Fruit fly (Drosophila melanogaster) whole organism, wandering third instar larva: Measurements from ENCODE around the gene CG43980.

ENCODE experiments used
- ey ChIP-seq: fragments of 200-800 bp; sonication (Bioruptor generic); optimal IDR thresholded peaks from 2 replicates; lab custom pipeline; 2016; ENCODE audit warnings: missing biosample characterization, missing genetic modification characterization
- h ChIP-seq: fragments of 200-800 bp; sonication (Bioruptor generic); optimal IDR thresholded peaks from 3 replicates; lab custom pipeline; 2016; ENCODE audit warnings: missing biosample characterization, mild to moderate bottlenecking, missing genetic modification characterization
- lola ChIP-seq: fragments of >200 bp; optimal IDR thresholded peaks from 2 replicates; lab custom pipeline; 2017; ENCODE audit warnings: missing biosample characterization, missing genetic modification characterization
- pan ChIP-seq: fragments of >200 bp; optimal IDR thresholded peaks from 2 replicates; lab custom pipeline; 2017
- psq ChIP-seq: fragments of 200-800 bp; sonication (Bioruptor generic); optimal IDR thresholded peaks from 3 replicates; lab custom pipeline; 2017; ENCODE audit warnings: missing biosample characterization, mild to moderate bottlenecking, missing genetic modification characterization, moderate library complexity

DNA sequence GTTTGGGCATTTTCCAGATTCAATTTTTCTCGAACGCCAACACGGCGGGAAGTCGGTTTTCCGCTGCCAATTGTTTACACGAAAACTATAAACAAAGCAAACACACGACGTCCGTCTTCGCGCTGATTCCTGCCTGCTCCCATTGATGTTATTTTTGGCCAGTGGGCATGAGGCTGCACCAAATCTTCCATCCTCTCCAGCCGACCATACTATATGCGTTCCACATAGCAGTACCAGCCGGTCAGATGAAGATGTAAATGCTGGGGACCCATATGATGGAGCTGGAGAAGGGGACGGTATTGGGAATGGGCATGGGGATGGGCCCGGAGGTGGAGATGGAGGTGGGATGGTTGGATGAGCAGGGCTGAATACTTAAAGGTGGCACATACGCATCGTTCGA is 22.8 kb downstream of the CG43980 start:
- no peak for TF ChIP-seq pan (lab: Kevin White, UChicago)
- TF ChIP-seq psq (GFP tag; lab: Kevin White, UChicago) = no peak
- TF ChIP-seq h = no peak
- TF ChIP-seq lola (GFP tag; lab: Kevin White, UChicago) = no peak
- no peak for TF ChIP-seq ey (GFP tag; lab: Kevin White, UChicago)
